Fruit fly (Drosophila melanogaster): ENCODE measurements around the gene SNF4Agamma.

DNA sequence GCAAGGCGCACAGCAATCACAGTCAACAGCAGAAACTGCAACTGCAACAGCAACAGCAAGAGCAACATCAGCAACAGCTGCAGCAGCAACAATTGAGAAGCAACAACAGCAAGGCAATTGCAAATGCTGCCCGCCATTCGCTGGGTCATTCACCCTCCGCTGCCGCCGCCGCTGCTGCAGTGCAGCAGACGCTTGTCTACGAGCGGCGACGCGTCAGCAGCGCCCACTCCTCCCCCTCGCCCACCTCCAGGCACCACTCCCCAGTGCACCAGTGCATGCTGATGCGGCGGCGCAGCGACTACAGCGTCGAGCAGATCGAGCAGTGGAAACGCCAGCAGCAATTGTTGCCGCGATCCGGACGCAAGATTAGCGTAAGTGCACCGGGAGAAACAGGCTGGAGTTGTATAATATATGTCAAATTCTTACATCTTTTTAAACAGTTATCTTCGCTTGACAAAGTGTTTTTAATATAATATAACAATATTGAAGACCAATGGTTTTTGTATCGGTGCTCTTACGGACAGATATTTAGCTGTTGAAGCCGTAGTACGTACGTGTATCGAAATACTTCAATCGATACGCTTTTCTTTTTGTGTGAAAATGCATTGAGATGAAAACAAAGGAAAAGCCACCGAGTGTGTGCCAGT, 65.3 kb downstream of the SNF4Agamma start:
- TF ChIP-seq Ets98B (GFP tag; IDR thresholded peaks at IDR 0.05) (peak; percentile 86), Snoo (tag; optimal IDR thresholded peaks at IDR 0.05) (peak; percentile 17), CG14655 (GFP tag; optimal IDR thresholded peaks at IDR 0.05) (peak; percentile 92), fd96Ca (GFP tag; IDR thresholded peaks at IDR 0.05) (peak; percentile 95), D1 (tag; optimal IDR thresholded peaks at IDR 0.05) (no peak), CG15710 (tag; optimal IDR thresholded peaks at IDR 0.05) (peak; percentile 70), gl (tag; optimal IDR thresholded peaks at IDR 0.05) (no peak), CG9948 (tag; optimal IDR thresholded peaks at IDR 0.05) (peak; percentile 69), Pif1B (GFP tag; optimal IDR thresholded peaks at IDR 0.05) (peak; percentile 47), CG17806 (tag; optimal IDR thresholded peaks at IDR 0.05) (peak; percentile 73), EcR (GFP tag; optimal IDR thresholded peaks at IDR 0.05) (peak; percentile 99), CG32121 (GFP tag; IDR thresholded peaks at IDR 0.05) (peak; percentile 80), CG12605 (GFP tag; IDR thresholded peaks at IDR 0.05) (peak; percentile 70)

All from whole organism, pupa.